Worm (Caenorhabditis elegans) whole organism, midembryonic: ENCODE results near the gene sdhd-1.

Experiments
- cog-1 ChIP-seq: sonication (generic microtip); optimal IDR thresholded peaks from 2 replicates; lab custom pipeline; 2016; ENCODE audit warnings: missing genetic modification characterization, missing compliant biosample characterization
- flt-1 ChIP-seq: fragments of 200-800 bp; sonication (Bioruptor generic); IDR thresholded peaks from 2 replicates; pipeline ENCODE4 v1.3.6; 2022; ENCODE audit warnings: missing genetic modification characterization, missing compliant biosample characterization
- klf-2 ChIP-seq: fragments of 200-800 bp; sonication (Bioruptor generic); conservative IDR thresholded peaks from 2 replicates; pipeline ENCODE4 v1.3.6; 2022; ENCODE audit warnings: missing genetic modification reagents, missing genetic modification characterization, missing compliant biosample characterization
- ref-1 ChIP-seq: fragments of 200-800 bp; sonication (Bioruptor generic); conservative IDR thresholded peaks from 2 replicates; pipeline ENCODE4 v1.3.6; 2022; ENCODE audit warnings: missing genetic modification reagents, missing genetic modification characterization, missing compliant biosample characterization
- tab-1 ChIP-seq: fragments of 200-800 bp; sonication (Bioruptor generic); IDR thresholded peaks from 2 replicates; pipeline ENCODE4 v1.3.6; 2022; ENCODE audit warnings: missing genetic modification characterization, missing compliant biosample characterization
- ztf-23 ChIP-seq: fragments of 200-800 bp; sonication (Bioruptor generic); IDR thresholded peaks from 2 replicates; pipeline ENCODE4 v1.3.6; 2022; ENCODE audit warnings: missing genetic modification reagents, missing genetic modification characterization, missing compliant biosample characterization
- ztf-29 ChIP-seq: fragments of 200-800 bp; sonication (Bioruptor generic); IDR thresholded peaks from 2 replicates; pipeline ENCODE4 v1.3.6; 2022; ENCODE audit warnings: missing genetic modification reagents, missing genetic modification characterization, missing compliant biosample characterization

DNA sequence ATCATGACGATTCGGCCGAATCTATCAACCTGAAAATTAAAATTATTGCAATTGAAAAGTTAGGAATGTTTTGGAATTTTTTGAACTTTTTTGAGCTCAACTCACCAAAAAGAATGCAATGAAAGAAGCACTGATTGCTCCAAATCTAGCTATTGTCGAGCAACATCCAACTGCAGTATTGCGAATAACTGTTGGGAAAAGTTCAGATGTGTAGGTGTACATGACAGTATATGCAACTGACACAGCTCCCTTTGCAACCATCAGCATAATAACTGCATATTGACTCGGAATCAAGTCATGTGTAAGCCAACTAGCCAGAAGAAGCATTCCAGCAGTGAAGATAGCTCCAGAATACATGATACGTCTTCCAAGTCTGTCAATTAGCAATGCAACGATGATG is 2.8 kb upstream of the sdhd-1 start:
- TF ChIP-seq flt-1 (no peak), ref-1 (no peak), ztf-23 (GFP tag; lab: Robert Waterston, UW) (no peak), cog-1 (no peak), ztf-29 (GFP tag; lab: Robert Waterston, UW) (no peak), klf-2 (GFP tag; lab: Robert Waterston, UW) (no peak), tab-1 (no peak)
